Fruit fly (Drosophila melanogaster): Measurements from ENCODE around the gene Myc.

The Myc gene

dm6 chrX:3369324-3370033, 3.5 kb upstream of the Myc start:
- TF ChIP-seq Eip78C (GFP tag) = peak; percentile 40
- TF ChIP-seq Gug (GFP tag; IDR thresholded peaks at IDR 0.05) = no peak
- no peak for TF ChIP-seq cyc (GFP tag; optimal IDR thresholded peaks at IDR 0.05)
- no peak for TF ChIP-seq CG3032 (tag; optimal IDR thresholded peaks at IDR 0.05)

DNA sequence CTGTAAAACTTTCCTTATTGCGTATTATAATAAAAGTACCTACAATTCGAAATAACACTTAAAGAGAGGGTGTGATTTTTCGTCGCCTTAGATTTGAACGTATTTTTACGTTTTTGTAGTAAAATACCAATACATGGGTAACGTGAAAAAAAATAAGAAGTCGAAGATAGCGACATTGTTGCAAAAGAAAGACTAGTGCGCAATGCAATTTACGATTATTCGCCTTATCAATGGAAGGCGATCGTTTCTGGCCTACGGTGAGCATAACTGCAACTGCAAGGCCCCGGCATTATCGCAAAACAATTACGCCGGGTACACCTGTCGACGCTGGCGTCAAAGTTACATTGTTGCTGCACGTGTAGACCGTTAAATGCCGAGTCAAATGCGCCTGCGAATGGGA, 2.5 kb upstream of the Myc start:
- TF ChIP-seq dsx (GFP tag; optimal IDR thresholded peaks at IDR 0.05; ENCODE audit: poor library complexity, severe bottlenecking) (peak; percentile 86), svp (GFP tag) (no peak)

DNA sequence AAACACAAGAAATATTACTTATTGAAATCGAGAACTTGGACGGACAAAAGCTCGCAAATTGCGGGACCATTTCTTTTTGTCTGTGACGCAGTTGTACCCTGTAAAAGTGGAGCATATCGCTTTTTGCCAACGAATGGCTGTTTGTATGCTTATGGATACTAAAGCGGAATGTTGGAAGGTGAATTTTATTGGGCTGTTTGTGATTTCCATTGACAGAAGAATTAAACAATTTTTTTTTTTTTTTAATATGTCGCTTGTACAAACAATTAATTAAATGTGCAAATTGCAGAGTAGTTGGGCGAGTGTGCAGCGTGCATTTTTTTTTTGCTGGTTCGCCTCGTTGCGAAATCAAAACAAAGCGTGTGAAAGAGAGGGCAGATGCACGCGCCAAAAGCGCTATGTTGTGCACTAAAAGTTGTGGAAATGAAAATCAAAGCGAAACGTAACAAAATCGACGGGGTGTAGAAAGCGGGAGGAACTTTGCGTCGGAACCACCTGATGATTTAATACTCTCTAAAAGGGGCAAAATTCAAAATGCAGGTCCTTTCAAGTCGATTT, 1.6 kb upstream of the Myc start:
- TF ChIP-seq CG3919 (GFP tag; optimal IDR thresholded peaks at IDR 0.05) (peak; percentile 83), achi (GFP tag; optimal IDR thresholded peaks at IDR 0.05) (peak; percentile 82), Eip78C (GFP tag) (peak; percentile 94), Sox102F (GFP tag; optimal IDR thresholded peaks at IDR 0.05) (peak; percentile 86), CG10669 (GFP tag; optimal IDR thresholded peaks at IDR 0.05) (peak; percentile 74), Hr39 (GFP tag; optimal IDR thresholded peaks at IDR 0.05) (peak; percentile 88), fd59A (GFP tag; optimal IDR thresholded peaks at IDR 0.05) (peak; percentile 23), CG31627 (GFP tag; optimal IDR thresholded peaks at IDR 0.05) (peak; percentile 88), Ets96B (tag; optimal IDR thresholded peaks at IDR 0.05) (peak; percentile 67), Ets21C (GFP tag; optimal IDR thresholded peaks at IDR 0.05) (peak; percentile 78), salr (GFP tag; optimal IDR thresholded peaks at IDR 0.05) (peak; percentile 52 to 70), eg (GFP tag; IDR thresholded peaks at IDR 0.05) (peak; percentile 92), CG9139 (GFP tag; optimal IDR thresholded peaks at IDR 0.05) (peak; percentile 45), CG11762 (GFP tag; optimal IDR thresholded peaks at IDR 0.05; ENCODE audit: insufficient read depth) (peak; percentile 77), CG11902 (GFP tag; optimal IDR thresholded peaks at IDR 0.05) (peak; percentile 76), svp (GFP tag) (peak; percentile 95), topi (GFP tag; optimal IDR thresholded peaks at IDR 0.05) (peak; percentile 90), pdm3 (GFP tag; optimal IDR thresholded peaks at IDR 0.05) (peak; percentile 87), net (GFP tag; optimal IDR thresholded peaks at IDR 0.05) (peak; percentile 85), dsx (GFP tag; optimal IDR thresholded peaks at IDR 0.05; ENCODE audit: poor library complexity, severe bottlenecking) (peak; percentile 53), CG11294 (GFP tag; IDR thresholded peaks at IDR 0.05) (peak; percentile 75), fkh (GFP tag; optimal IDR thresholded peaks at IDR 0.05) (no peak), Hr38 (GFP tag; optimal IDR thresholded peaks at IDR 0.05) (no peak), lz (GFP tag; optimal IDR thresholded peaks at IDR 0.05) (peak; percentile 87), acj6 (GFP tag; optimal IDR thresholded peaks at IDR 0.05) (peak; percentile 86), CG7368 (GFP tag; optimal IDR thresholded peaks at IDR 0.05) (peak; percentile 76), CG8632 (GFP tag; optimal IDR thresholded peaks at IDR 0.05) (peak; percentile 82), CG8319 (GFP tag; optimal IDR thresholded peaks at IDR 0.05) (peak; percentile 73), fd85E (GFP tag; optimal IDR thresholded peaks at IDR 0.05) (peak; percentile 62), Smox (GFP tag; optimal IDR thresholded peaks at IDR 0.05) (peak; percentile 81), CG8119 (GFP tag; IDR thresholded peaks at IDR 0.05) (peak; percentile 87), Sox14 (GFP tag; optimal IDR thresholded peaks at IDR 0.05) (peak; percentile 90), CG3032 (tag; optimal IDR thresholded peaks at IDR 0.05) (peak; percentile 57), Gug (GFP tag; IDR thresholded peaks at IDR 0.05) (peak; percentile 80), ss (GFP tag; optimal IDR thresholded peaks at IDR 0.05) (peak; percentile 3 to 52), OdsH (GFP tag; optimal IDR thresholded peaks at IDR 0.05) (peak; percentile 88), Eip75B (GFP tag; optimal IDR thresholded peaks at IDR 0.05) (peak; percentile 83), Met (GFP tag; optimal IDR thresholded peaks at IDR 0.05) (peak; percentile 84), Eip93F (GFP tag; optimal IDR thresholded peaks at IDR 0.05) (peak; percentile 3), CG6276 (GFP tag; optimal IDR thresholded peaks at IDR 0.05) (peak; percentile 73), spab (GFP tag; optimal IDR thresholded peaks at IDR 0.05) (peak; percentile 40), CG34406 (GFP tag; optimal IDR thresholded peaks at IDR 0.05) (peak; percentile 80), CG6163 (GFP tag; IDR thresholded peaks at IDR 0.05) (peak; percentile 93), Lpt (GFP tag; optimal IDR thresholded peaks at IDR 0.05) (peak; percentile 82), Sox15 (GFP tag; optimal IDR thresholded peaks at IDR 0.05) (peak; percentile 66)

All from whole organism, prepupa.